Fruit fly (Drosophila melanogaster): ENCODE results near the gene ddbt.

DNA sequence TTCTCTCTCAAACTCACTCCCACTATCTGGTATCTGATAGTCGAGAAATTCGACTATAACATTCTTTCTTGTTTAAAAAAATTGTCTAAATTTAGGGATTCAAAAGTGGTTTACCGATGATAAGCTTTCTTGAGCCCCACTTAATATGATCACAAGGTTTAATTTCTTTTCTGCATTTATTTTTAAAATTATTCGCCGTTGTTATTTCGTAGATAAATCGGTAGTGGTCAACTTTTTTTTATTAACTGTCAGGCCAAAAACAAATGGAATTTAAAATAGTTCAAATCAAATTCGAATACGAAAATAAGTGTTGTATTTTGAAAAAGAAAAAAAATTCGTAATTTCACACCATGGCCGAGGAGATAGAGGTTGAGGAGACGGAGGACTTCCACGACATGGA lies 40.8 kb downstream of the ddbt start, which contains the start of gene Roc1b:
- no peak for TF ChIP-seq ttk (optimal IDR thresholded peaks at IDR 0.05)
- no peak for TF ChIP-seq psq (optimal IDR thresholded peaks at IDR 0.05)
